Worm (Caenorhabditis elegans): ENCODE data around the gene cutc-1.

Gene cutc-1

DNA sequence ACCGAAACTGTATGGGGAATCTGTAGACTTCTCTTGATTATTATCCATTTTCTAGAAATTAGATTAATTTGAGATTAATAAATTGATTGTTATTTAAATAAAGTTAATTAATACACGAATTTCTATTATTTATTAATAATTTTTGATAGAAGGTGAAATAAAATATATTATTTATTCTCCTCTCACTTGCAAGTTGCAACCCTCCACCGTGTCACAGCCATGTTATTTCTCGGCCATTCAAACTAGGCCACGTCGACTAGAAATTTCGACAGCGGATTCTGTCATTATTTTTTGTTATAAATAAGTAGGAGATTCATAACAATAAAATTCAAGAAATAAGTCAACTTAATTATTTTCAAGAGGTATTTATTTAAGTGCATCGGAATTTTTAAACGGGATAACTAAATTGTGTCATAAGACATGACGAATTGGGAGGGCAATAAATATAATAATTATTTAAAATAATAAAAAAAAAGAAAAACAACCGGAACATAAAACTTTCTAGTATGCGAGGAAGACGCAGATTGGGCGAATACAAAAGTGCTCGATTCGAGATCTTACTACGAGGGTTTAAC lies 40.2 kb upstream of the cutc-1 start, which contains the start of gene ufbp-1:
Gene ufbp-1 (minus strand): TSS at position 51 of the 575 bp plus-strand sequence.
- no peak for TF ChIP-seq ceh-14 (tag; optimal IDR thresholded peaks at IDR 0.05)
- peak; percentile 82 for TF ChIP-seq ceh-30 (tag; optimal IDR thresholded peaks at IDR 0.05)
- no peak for TF ChIP-seq ceh-18 (tag; optimal IDR thresholded peaks at IDR 0.05)
- TF ChIP-seq ets-4 (tag; optimal IDR thresholded peaks at IDR 0.05): no peak
- peak; percentile 22 for TF ChIP-seq nfya-1 (tag; optimal IDR thresholded peaks at IDR 0.05)

DNA sequence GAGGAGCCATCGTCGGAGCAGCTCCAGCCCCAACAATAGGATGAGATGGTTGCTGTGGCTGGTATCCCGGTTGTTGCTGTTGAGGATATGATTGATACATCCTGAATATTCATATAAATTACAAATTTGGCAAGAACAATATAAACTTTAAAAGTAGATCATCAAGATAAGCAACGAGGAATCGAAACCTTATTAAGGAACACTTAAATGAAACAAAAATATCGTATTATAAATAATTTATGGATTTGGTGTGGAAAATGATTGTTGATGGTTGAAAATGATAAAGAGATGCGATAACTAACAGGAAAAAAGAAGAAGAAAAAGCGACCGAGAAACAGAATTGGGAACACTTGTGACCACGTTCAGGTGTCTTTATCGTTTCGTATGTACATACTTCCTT lies 35.9 kb upstream of the cutc-1 start, which contains the start of gene pqn-96:
Gene pqn-96 (minus strand): TSS at position 101 of the 400 bp plus-strand sequence.
- TF ChIP-seq ref-2 (tag; optimal IDR thresholded peaks at IDR 0.05) (no peak), pha-2 (tag; optimal IDR thresholded peaks at IDR 0.05) (no peak), ets-4 (tag; optimal IDR thresholded peaks at IDR 0.05) (no peak), pha-4 (tag; optimal IDR thresholded peaks at IDR 0.05) (no peak), sdc-2 (tag; optimal IDR thresholded peaks at IDR 0.05) (no peak), eyg-1 (tag; optimal IDR thresholded peaks at IDR 0.05) (no peak), syd-9 (tag; optimal IDR thresholded peaks at IDR 0.05) (no peak), ceh-6 (GFP tag; optimal IDR thresholded peaks at IDR 0.05) (no peak), dve-1 (tag; optimal IDR thresholded peaks at IDR 0.05) (no peak), dmd-4 (tag; optimal IDR thresholded peaks at IDR 0.05; ENCODE audit: borderline replicate concordance) (no peak), rnt-1 (tag; optimal IDR thresholded peaks at IDR 0.05) (no peak), lim-6 (tag; optimal IDR thresholded peaks at IDR 0.05) (no peak), unc-42 (tag; optimal IDR thresholded peaks at IDR 0.05) (no peak), ceh-2 (tag; optimal IDR thresholded peaks at IDR 0.05) (no peak), npax-4 (tag; optimal IDR thresholded peaks at IDR 0.05) (no peak), elt-2 (tag; optimal IDR thresholded peaks at IDR 0.05) (no peak)

DNA sequence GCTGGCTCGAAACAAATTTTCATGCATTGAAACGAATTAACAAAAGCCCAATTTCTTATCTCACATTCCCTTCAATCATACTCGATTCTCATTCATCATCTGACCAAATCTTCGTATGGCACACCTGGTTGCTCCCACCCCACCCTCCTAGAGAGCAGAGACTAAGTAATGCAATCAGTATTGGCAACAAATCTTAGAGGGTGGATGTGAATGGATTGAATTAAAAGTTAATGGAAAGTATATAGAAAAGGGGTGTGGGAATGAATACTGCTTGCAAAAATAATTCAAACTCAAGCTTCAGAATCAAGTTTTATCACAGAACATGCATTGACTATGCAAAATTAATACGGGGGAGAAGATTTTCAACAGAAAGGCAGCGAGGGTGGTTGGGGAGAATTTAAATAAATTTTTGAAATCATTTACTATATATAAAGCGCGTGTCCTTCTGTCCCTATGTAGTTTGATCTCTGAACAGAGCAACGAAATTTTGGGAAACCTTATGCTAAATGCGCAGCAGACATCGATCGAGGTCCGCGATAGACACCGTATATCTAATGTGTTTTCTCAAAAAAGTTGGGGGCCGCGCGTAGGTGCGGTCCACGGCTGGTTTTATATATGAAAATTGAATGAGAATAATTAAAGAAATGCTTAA lies 34.5 kb upstream of the cutc-1 start:
- no peak for TF ChIP-seq dmd-4 (tag; optimal IDR thresholded peaks at IDR 0.05; ENCODE audit: borderline replicate concordance)
- no peak for TF ChIP-seq dve-1 (tag; optimal IDR thresholded peaks at IDR 0.05)
- no peak for TF ChIP-seq hlh-15 (tag; optimal IDR thresholded peaks at IDR 0.05)
- no peak for TF ChIP-seq hlh-6 (tag; optimal IDR thresholded peaks at IDR 0.05)
- no peak for TF ChIP-seq pat-9 (tag; optimal IDR thresholded peaks at IDR 0.05)
- TF ChIP-seq hlh-30 (tag; optimal IDR thresholded peaks at IDR 0.05; ENCODE audit: insufficient read depth): no peak
- TF ChIP-seq elt-2 (tag; optimal IDR thresholded peaks at IDR 0.05): no peak
- no peak for TF ChIP-seq che-1 (tag; optimal IDR thresholded peaks at IDR 0.05)
- no peak for TF ChIP-seq nfya-1 (tag; optimal IDR thresholded peaks at IDR 0.05)
- TF ChIP-seq tbx-7 (tag; optimal IDR thresholded peaks at IDR 0.05): no peak
- TF ChIP-seq fkh-10 (GFP tag; optimal IDR thresholded peaks at IDR 0.05): no peak
- no peak for TF ChIP-seq ama-1 (optimal IDR thresholded peaks at IDR 0.05)
- no peak for TF ChIP-seq C38D4.7 (GFP tag; optimal IDR thresholded peaks at IDR 0.05)
- TF ChIP-seq elt-4 (tag; optimal IDR thresholded peaks at IDR 0.05): no peak

DNA sequence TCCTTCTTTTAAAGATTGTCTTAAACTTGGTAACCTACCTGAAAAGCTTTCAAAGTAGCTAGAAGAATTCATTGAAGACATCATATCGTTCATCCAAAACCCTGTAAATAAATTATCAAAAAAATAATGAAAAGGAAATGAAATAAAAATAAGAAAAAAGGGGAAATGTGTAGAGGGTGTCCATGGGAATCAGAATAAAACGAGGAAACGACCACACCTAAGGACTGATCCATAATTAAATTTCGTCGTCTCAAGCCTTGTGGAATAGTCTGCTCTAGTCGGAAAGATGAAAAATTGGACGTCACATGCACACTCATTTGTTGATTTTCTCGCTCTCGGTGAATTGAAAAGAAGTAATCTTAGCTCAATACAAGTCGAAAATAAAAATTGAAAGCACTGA lies 31.7 kb upstream of the cutc-1 start, which contains the start of gene ZK1236.9:
Gene ZK1236.9 (minus strand): TSS at position 101 of the 400 bp plus-strand sequence.
- TF ChIP-seq fkh-6 (tag; optimal IDR thresholded peaks at IDR 0.05) (no peak), T23F11.4 (GFP tag; optimal IDR thresholded peaks at IDR 0.05) (no peak), ceh-14 (tag; optimal IDR thresholded peaks at IDR 0.05) (no peak), hlh-6 (tag; optimal IDR thresholded peaks at IDR 0.05) (no peak), lim-6 (tag; optimal IDR thresholded peaks at IDR 0.05) (no peak), elt-4 (tag; optimal IDR thresholded peaks at IDR 0.05) (no peak), ceh-19 (GFP tag; optimal IDR thresholded peaks at IDR 0.05) (no peak), tbx-7 (tag; optimal IDR thresholded peaks at IDR 0.05) (no peak), pag-3 (tag; optimal IDR thresholded peaks at IDR 0.05; ENCODE audit: borderline replicate concordance) (no peak), sdc-2 (tag; optimal IDR thresholded peaks at IDR 0.05) (no peak), unc-86 (tag; optimal IDR thresholded peaks at IDR 0.05) (no peak), C08G9.2 (tag; optimal IDR thresholded peaks at IDR 0.05) (no peak), pros-1 (tag; optimal IDR thresholded peaks at IDR 0.05) (no peak), ceh-2 (tag; optimal IDR thresholded peaks at IDR 0.05) (no peak), ztf-16 (tag; optimal IDR thresholded peaks at IDR 0.05) (no peak), hlh-15 (tag; optimal IDR thresholded peaks at IDR 0.05) (no peak), nhr-232 (tag; optimal IDR thresholded peaks at IDR 0.05) (no peak), syd-9 (tag; optimal IDR thresholded peaks at IDR 0.05) (no peak), unc-55 (GFP tag; optimal IDR thresholded peaks at IDR 0.05) (no peak)
